Fruit fly (Drosophila melanogaster) S2 (cell line): ENCODE results near the gene CG18577.

Experiments used
- CG8478 ChIP-seq: fragments of >200 bp; optimal IDR thresholded peaks from 2 replicates; lab custom pipeline; 2018
- CTCF ChIP-seq, 2 experiments: fragments of >200 bp; optimal IDR thresholded peaks; 2 replicates each; lab custom pipeline; 2018

CG18577 gene

dm6 chr3R:11195792-11196191, at the start of gene CG18577:
Gene CG18577, plus strand, starts transcription at chr3R:11196092.
- TF ChIP-seq CG8478 = no peak
- TF ChIP-seq CTCF (optimal IDR thresholded peaks at IDR 0.05; lab: Kevin White, UChicago) = no peak

dm6 chr3R:11153799-11154273, 42.1 kb upstream of the CG18577 start, which contains the start of gene Ugt302K1:
Gene Ugt302K1, minus strand, starts transcription at chr3R:11153849.
- no peak for TF ChIP-seq CG8478
- TF ChIP-seq CTCF (optimal IDR thresholded peaks at IDR 0.05; lab: Kevin White, UChicago) = no peak

- TF ChIP-seq CTCF (optimal IDR thresholded peaks at IDR 0.05; lab: Kevin White, UChicago) (no peak), CG8478 (no peak)
Observed at dm6 chr3R:11154576-11155113, 41.2 kb upstream of the CG18577 start, which contains the start of gene Ugt302E1. Gene Ugt302E1, plus strand, starts transcription at chr3R:11154626.

dm6 chr3R:11156858-11157257, 39.0 kb upstream of the CG18577 start, which contains the start of gene Ugt302C1:
Gene Ugt302C1, plus strand, starts transcription at chr3R:11157098.
- TF ChIP-seq CG8478 = no peak
- no peak for TF ChIP-seq CTCF (optimal IDR thresholded peaks at IDR 0.05; lab: Kevin White, UChicago)

- TF ChIP-seq CTCF (optimal IDR thresholded peaks at IDR 0.05; lab: Kevin White, UChicago) (no peak), CG8478 (no peak)
Observed at dm6 chr3R:11160907-11161306, 35.0 kb upstream of the CG18577 start, which contains the start of gene CG4757. Gene CG4757, plus strand, starts transcription at chr3R:11161207.

dm6 chr3R:11165974-11166373, 29.9 kb upstream of the CG18577 start, which contains the start of gene Ugt35E1:
Gene Ugt35E1, minus strand, starts transcription at chr3R:11166074.
- TF ChIP-seq CG8478 (no peak), CTCF (optimal IDR thresholded peaks at IDR 0.05; lab: Kevin White, UChicago) (no peak)

- TF ChIP-seq CTCF (optimal IDR thresholded peaks at IDR 0.05; lab: Kevin White, UChicago) (no peak), CG8478 (no peak)
Observed at dm6 chr3R:11167931-11168465, 27.9 kb upstream of the CG18577 start, which contains the start of gene Ugt35E2. Gene Ugt35E2, minus strand, starts transcription at chr3R:11167981.

dm6 chr3R:11170146-11170545, 25.7 kb upstream of the CG18577 start, which contains the start of gene Ugt35B1:
Gene Ugt35B1, minus strand, starts transcription at chr3R:11170246.
- no peak for TF ChIP-seq CG8478
- no peak for TF ChIP-seq CTCF (optimal IDR thresholded peaks at IDR 0.05; lab: Kevin White, UChicago)

dm6 chr3R:11172460-11173168, 23.3 kb upstream of the CG18577 start, which contains the start of gene Ugt35A1:
Gene Ugt35A1, minus strand, starts transcription at chr3R:11172664.
- TF ChIP-seq CG8478 = no peak
- TF ChIP-seq CTCF (optimal IDR thresholded peaks at IDR 0.05; lab: Kevin White, UChicago) = no peak

dm6 chr3R:11173169-11173506, 22.8 kb upstream of the CG18577 start:
- no peak for TF ChIP-seq CTCF (optimal IDR thresholded peaks at IDR 0.05; lab: Kevin White, UChicago)
- TF ChIP-seq CG8478 = no peak

- TF ChIP-seq CTCF (optimal IDR thresholded peaks at IDR 0.05; lab: Kevin White, UChicago) = no peak
- TF ChIP-seq CG8478 = no peak
Observed at dm6 chr3R:11175308-11175707, 20.6 kb upstream of the CG18577 start, which contains the start of the genes Ugt304A1 and Ugt303A1. Gene Ugt304A1, minus strand, starts transcription at chr3R:11175408. Gene Ugt303A1, plus strand, starts transcription at chr3R:11175529.

- TF ChIP-seq CTCF (optimal IDR thresholded peaks at IDR 0.05; lab: Kevin White, UChicago) (no peak), CG8478 (no peak)
Observed at dm6 chr3R:11175777-11176176, 20.1 kb upstream of the CG18577 start.

- no peak for TF ChIP-seq CG8478
- TF ChIP-seq CTCF (optimal IDR thresholded peaks at IDR 0.05; lab: Kevin White, UChicago) = no peak
Observed at dm6 chr3R:11177579-11177978, 18.3 kb upstream of the CG18577 start.

dm6 chr3R:11178300-11178699, 17.6 kb upstream of the CG18577 start:
- TF ChIP-seq CTCF (optimal IDR thresholded peaks at IDR 0.05; lab: Kevin White, UChicago) (no peak), CG8478 (no peak)

- TF ChIP-seq CG8478 = no peak
- no peak for TF ChIP-seq CTCF (optimal IDR thresholded peaks at IDR 0.05; lab: Kevin White, UChicago)
Observed at dm6 chr3R:11196648-11197388, 926 bp downstream of the CG18577 start.
